Fruit fly (Drosophila melanogaster): ENCODE data around the gene yellow-c.

Gene yellow-c

DNA sequence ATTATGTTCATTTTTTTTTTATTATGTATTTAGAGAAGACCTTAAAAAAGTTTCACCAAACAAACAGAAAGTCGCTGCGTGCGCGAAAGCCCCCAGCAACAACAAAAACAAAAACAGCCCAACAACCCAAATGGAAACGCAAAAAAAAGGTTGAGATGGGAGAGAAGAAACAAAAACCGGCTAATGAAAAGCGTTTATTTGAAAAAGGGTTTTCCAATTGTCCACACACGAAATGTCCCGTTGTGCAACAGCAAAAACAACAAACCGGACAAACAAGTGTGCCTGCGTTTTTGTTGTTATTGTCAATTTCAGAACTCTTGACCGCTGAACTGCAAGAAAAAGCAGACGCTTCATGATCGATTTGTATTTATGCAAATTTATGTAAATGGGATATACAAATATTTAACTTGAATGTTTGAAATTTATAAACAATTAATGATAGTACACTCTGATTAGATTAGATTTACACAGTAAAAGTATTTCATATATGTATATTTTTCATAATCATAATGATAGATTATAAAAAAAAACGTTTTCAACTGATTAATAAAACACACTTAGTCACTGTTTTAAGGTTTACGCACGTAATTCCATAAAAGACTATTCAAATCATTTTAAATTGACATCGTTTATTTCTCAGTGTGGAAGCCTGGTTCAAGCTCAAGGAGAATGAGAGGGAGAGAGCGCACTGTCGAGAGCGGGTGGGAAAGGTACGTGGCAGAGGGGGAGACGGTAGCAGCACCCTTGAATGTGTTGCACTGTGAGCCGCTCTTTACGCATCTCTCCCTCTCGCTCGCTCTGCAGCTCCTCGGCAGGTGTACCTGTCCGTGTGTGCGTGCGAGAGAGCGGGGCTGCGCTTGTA is 21.4 kb downstream of the yellow-c start (continued):
- TF ChIP-seq Nf-YA (GFP tag; IDR thresholded peaks at IDR 0.05) (no peak), CG34422 (GFP tag; IDR thresholded peaks at IDR 0.05) (peak; percentile 73; the same call in 2 of the 3 replicates), Vsx1 (GFP tag; optimal IDR thresholded peaks at IDR 0.05) (peak; percentile 24), CG30020 (tag; optimal IDR thresholded peaks at IDR 0.05) (peak; percentile 27), CG3838 (GFP tag; optimal IDR thresholded peaks at IDR 0.05) (no peak), CG14014 (GFP tag; IDR thresholded peaks at IDR 0.05) (peak; percentile 54; the same call in 1 of the 2 replicates), eyg (GFP tag; optimal IDR thresholded peaks at IDR 0.05) (no peak), CG11560 (tag; IDR thresholded peaks at IDR 0.05) (no peak), CG2116 (GFP tag; optimal IDR thresholded peaks at IDR 0.05) (peak; percentile 26), aop (GFP tag; IDR thresholded peaks at IDR 0.05) (0 out of 2 replicates have a peak, but pooled peaks have one; percentile 39), gsb (GFP tag; IDR thresholded peaks at IDR 0.05) (no peak), CG34224 (GFP tag; IDR thresholded peaks at IDR 0.05; ENCODE audit: partially characterized antibody) (no peak), CG15601 (tag; optimal IDR thresholded peaks at IDR 0.05) (peak; percentile 73), ato (GFP tag; IDR thresholded peaks at IDR 0.05; ENCODE audit: partially characterized antibody) (no peak), BEAF-32 (GFP tag; optimal IDR thresholded peaks at IDR 0.05) (no peak), org-1 (GFP tag; optimal IDR thresholded peaks at IDR 0.05) (peak; percentile 67), CG10209 (GFP tag; optimal IDR thresholded peaks at IDR 0.05) (peak; percentile 69), ewg (GFP tag; optimal IDR thresholded peaks at IDR 0.05) (peak; percentile 52), cg (GFP tag; optimal IDR thresholded peaks at IDR 0.05) (peak; percentile 93), C15 (GFP tag; IDR thresholded peaks at IDR 0.05) (no peak), Blimp-1 (GFP tag; optimal IDR thresholded peaks at IDR 0.05) (peak; percentile 82), Neu2 (GFP tag; optimal IDR thresholded peaks at IDR 0.05; ENCODE audit: borderline replicate concordance) (no peak), CG13296 (GFP tag; optimal IDR thresholded peaks at IDR 0.05) (peak; percentile 54), slp2 (GFP tag; optimal IDR thresholded peaks at IDR 0.05) (peak; percentile 39), CG1024 (GFP tag; IDR thresholded peaks at IDR 0.05) (peak; percentile 47), wdn (GFP tag; IDR thresholded peaks at IDR 0.05) (no peak), CG9932 (GFP tag; IDR thresholded peaks at IDR 0.05) (peak; percentile 51), Tbp (GFP tag; optimal IDR thresholded peaks at IDR 0.05) (no peak), Hr78 (GFP tag; optimal IDR thresholded peaks at IDR 0.05) (peak in 1 of 2 experiments; percentile 65), tgo (GFP tag; IDR thresholded peaks at IDR 0.05) (peak; percentile 78), CG6254 (GFP tag; optimal IDR thresholded peaks at IDR 0.05) (peak; percentile 64), CHES-1-like (GFP tag; optimal IDR thresholded peaks at IDR 0.05) (no peak), trem (tag; optimal IDR thresholded peaks at IDR 0.05) (peak; percentile 57), ab (GFP tag; optimal IDR thresholded peaks at IDR 0.05) (no peak), otp (GFP tag; IDR thresholded peaks at IDR 0.05) (peak; percentile 67; the same call in 1 of the 3 replicates), CG13894 (tag; optimal IDR thresholded peaks at IDR 0.05) (no peak), gsb-n (tag; optimal IDR thresholded peaks at IDR 0.05) (peak; percentile 78), CG17802 (tag; optimal IDR thresholded peaks at IDR 0.05) (peak; percentile 47), CG12744 (GFP tag; optimal IDR thresholded peaks at IDR 0.05) (no peak), D19B (GFP tag; optimal IDR thresholded peaks at IDR 0.05) (peak; percentile 18), CG2712 (tag; optimal IDR thresholded peaks at IDR 0.05) (peak; percentile 89), PHDP (tag; optimal IDR thresholded peaks at IDR 0.05) (peak; percentile 77), CG18764 (GFP tag; optimal IDR thresholded peaks at IDR 0.05) (peak; percentile 44), Six4 (GFP tag; optimal IDR thresholded peaks at IDR 0.05) (peak; percentile 82), CG7839 (tag; optimal IDR thresholded peaks at IDR 0.05) (peak; percentile 89), insv (GFP tag; optimal IDR thresholded peaks at IDR 0.05) (no peak), sens-2 (GFP tag; IDR thresholded peaks at IDR 0.05) (no peak), Aef1 (GFP tag; IDR thresholded peaks at IDR 0.05) (peak; percentile 59; the same call in 2 of the 3 replicates)

Measured in whole organism, embryonic.